Worm (Caenorhabditis elegans) whole organism, midembryonic: Measurements from ENCODE around the gene hpo-10.

Experiments used
- T22C8.4 ChIP-seq: fragments of 200-800 bp; sonication (Bioruptor generic); IDR thresholded peaks from 2 replicates; pipeline ENCODE4 v1.3.6; 2022; ENCODE audit warnings: missing genetic modification characterization, missing compliant biosample characterization
- cog-1 ChIP-seq: sonication (generic microtip); optimal IDR thresholded peaks from 2 replicates; lab custom pipeline; 2016; ENCODE audit warnings: missing genetic modification characterization, missing compliant biosample characterization
- flt-1 ChIP-seq: fragments of 200-800 bp; sonication (Bioruptor generic); IDR thresholded peaks from 2 replicates; pipeline ENCODE4 v1.3.6; 2022; ENCODE audit warnings: missing genetic modification characterization, missing compliant biosample characterization
- klf-2 ChIP-seq: fragments of 200-800 bp; sonication (Bioruptor generic); conservative IDR thresholded peaks from 2 replicates; pipeline ENCODE4 v1.3.6; 2022; ENCODE audit warnings: missing genetic modification reagents, missing genetic modification characterization, missing compliant biosample characterization
- med-1 ChIP-seq: sonication (generic microtip); optimal IDR thresholded peaks from 2 replicates; lab custom pipeline; 2017; ENCODE audit warnings: missing genetic modification characterization, mild to moderate bottlenecking, missing compliant biosample characterization, antibody characterized with exemption, missing genetic modification reagents; ENCODE audit not compliant: insufficient read depth
- ref-1 ChIP-seq: fragments of 200-800 bp; sonication (Bioruptor generic); conservative IDR thresholded peaks from 2 replicates; pipeline ENCODE4 v1.3.6; 2022; ENCODE audit warnings: missing genetic modification reagents, missing genetic modification characterization, missing compliant biosample characterization
- tab-1 ChIP-seq: fragments of 200-800 bp; sonication (Bioruptor generic); IDR thresholded peaks from 2 replicates; pipeline ENCODE4 v1.3.6; 2022; ENCODE audit warnings: missing genetic modification characterization, missing compliant biosample characterization
- ztf-23 ChIP-seq: fragments of 200-800 bp; sonication (Bioruptor generic); IDR thresholded peaks from 2 replicates; pipeline ENCODE4 v1.3.6; 2022; ENCODE audit warnings: missing genetic modification reagents, missing genetic modification characterization, missing compliant biosample characterization
- ztf-29 ChIP-seq: fragments of 200-800 bp; sonication (Bioruptor generic); IDR thresholded peaks from 2 replicates; pipeline ENCODE4 v1.3.6; 2022; ENCODE audit warnings: missing genetic modification reagents, missing genetic modification characterization, missing compliant biosample characterization

- no peak for TF ChIP-seq ztf-29 (GFP tag; lab: Robert Waterston, UW)
- TF ChIP-seq flt-1 (GFP tag; lab: Robert Waterston, UW), result no peak
- no peak for TF ChIP-seq ztf-23 (GFP tag; lab: Robert Waterston, UW)
- no peak for TF ChIP-seq tab-1 (GFP tag; lab: Robert Waterston, UW)
- no peak for TF ChIP-seq klf-2 (GFP tag; lab: Robert Waterston, UW)
- TF ChIP-seq T22C8.4, result no peak
- no peak for TF ChIP-seq med-1 (GFP tag; lab: Kevin White, UChicago)
- TF ChIP-seq ref-1 (GFP tag; lab: Robert Waterston, UW), result no peak
- TF ChIP-seq cog-1 (tag; lab: Kevin White, UChicago), result no peak
Observed at ce11 chrIII:5869429-5869828, 9.9 kb upstream of the hpo-10 start, which contains the start of gene F01F1.15.
